Worm (Caenorhabditis elegans) whole organism, L1 larva: ENCODE results near the gene F25G6.9.

Experiments used
- aha-1 ChIP-seq: fragments of 150-350 bp; optimal IDR thresholded peaks from 2 replicates; lab custom pipeline; 2014; ENCODE audit warnings: missing biosample characterization, missing genetic modification characterization
- elt-2 ChIP-seq: sonication (generic microtip); optimal IDR thresholded peaks from 2 replicates; lab custom pipeline; 2016; ENCODE audit warnings: missing genetic modification characterization, mild to moderate bottlenecking, inconsistent platforms, missing compliant biosample characterization, missing genetic modification reagents
- fos-1 ChIP-seq: fragments of 150-350 bp; optimal IDR thresholded peaks from 2 replicates; lab custom pipeline; 2014; ENCODE audit warnings: missing biosample characterization, missing genetic modification characterization
- lin-14 ChIP-seq: fragments of 200-800 bp; sonication (Bioruptor generic); optimal IDR thresholded peaks from 2 replicates; lab custom pipeline; 2018; ENCODE audit warnings: mild to moderate bottlenecking, missing genetic modification characterization, moderate library complexity, missing compliant biosample characterization
- nhr-12 ChIP-seq: sonication (generic microtip); optimal IDR thresholded peaks from 2 replicates; lab custom pipeline; 2017; ENCODE audit warnings: missing biosample characterization, missing genetic modification characterization
- nhr-19 ChIP-seq: fragments of 200-800 bp; sonication (Bioruptor generic); conservative IDR thresholded peaks from 2 replicates; pipeline ENCODE4 v1.3.6; 2022; ENCODE audit warnings: missing genetic modification characterization, missing compliant biosample characterization
- nhr-237 ChIP-seq: fragments of 150-350 bp; optimal IDR thresholded peaks from 2 replicates; lab custom pipeline; 2014; ENCODE audit warnings: missing biosample characterization, missing genetic modification characterization
- nhr-77 ChIP-seq: fragments of 150-350 bp; optimal IDR thresholded peaks from 2 replicates; lab custom pipeline; 2014; ENCODE audit warnings: missing biosample characterization, missing genetic modification characterization
- sup-37 ChIP-seq: fragments of 200-800 bp; sonication (Bioruptor generic); optimal IDR thresholded peaks from 2 replicates; lab custom pipeline; 2018; ENCODE audit warnings: mild to moderate bottlenecking, missing genetic modification characterization, missing compliant biosample characterization
- unc-130 ChIP-seq: fragments of 150-350 bp; optimal IDR thresholded peaks from 2 replicates; lab custom pipeline; 2017; ENCODE audit warnings: missing biosample characterization, missing genetic modification characterization, inconsistent platforms
- unc-62 ChIP-seq: fragments of 150-350 bp; optimal IDR thresholded peaks from 2 replicates; lab custom pipeline; 2014; ENCODE audit warnings: missing biosample characterization, missing genetic modification reagents, missing genetic modification characterization
- ztf-4 ChIP-seq: fragments of 150-350 bp; optimal IDR thresholded peaks from 2 replicates; lab custom pipeline; 2014; ENCODE audit warnings: missing biosample characterization, missing genetic modification characterization

DNA sequence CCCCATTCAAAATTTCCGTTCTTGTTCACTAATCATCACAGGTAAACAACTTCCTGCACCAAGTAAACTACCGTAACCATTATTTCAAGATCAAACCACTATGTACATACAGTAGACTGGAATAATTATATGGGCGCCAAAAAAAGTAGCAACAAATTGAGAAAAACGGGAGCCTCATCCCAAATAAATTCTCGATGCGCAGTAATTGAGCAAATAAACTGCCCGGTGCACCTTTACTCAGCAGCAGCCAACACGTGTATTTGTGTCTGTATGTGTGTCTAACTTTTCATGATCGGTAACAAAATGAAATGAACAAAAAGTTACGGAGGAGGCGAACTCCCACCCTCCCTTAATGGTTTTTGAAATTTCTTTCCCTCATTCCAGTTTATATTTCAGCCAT is 40.6 kb downstream of the F25G6.9 start, which contains the start of gene otpl-5:
- TF ChIP-seq ztf-4 (no peak), nhr-237 (tag; lab: Kevin White, UChicago) (no peak), nhr-77 (tag; lab: Kevin White, UChicago) (no peak), elt-2 (tag; lab: Kevin White, UChicago) (no peak), lin-14 (GFP tag; lab: Kevin White, UChicago) (no peak), unc-62 (no peak), nhr-12 (tag; lab: Kevin White, UChicago) (no peak), nhr-19 (GFP tag; lab: Robert Waterston, UW) (no peak), unc-130 (no peak), fos-1 (tag; lab: Kevin White, UChicago) (no peak), aha-1 (tag; lab: Kevin White, UChicago) (no peak), sup-37 (GFP tag; lab: Kevin White, UChicago) (no peak)
